Worm (Caenorhabditis elegans): ENCODE data around the gene clc-17.

The clc-17 gene

DNA sequence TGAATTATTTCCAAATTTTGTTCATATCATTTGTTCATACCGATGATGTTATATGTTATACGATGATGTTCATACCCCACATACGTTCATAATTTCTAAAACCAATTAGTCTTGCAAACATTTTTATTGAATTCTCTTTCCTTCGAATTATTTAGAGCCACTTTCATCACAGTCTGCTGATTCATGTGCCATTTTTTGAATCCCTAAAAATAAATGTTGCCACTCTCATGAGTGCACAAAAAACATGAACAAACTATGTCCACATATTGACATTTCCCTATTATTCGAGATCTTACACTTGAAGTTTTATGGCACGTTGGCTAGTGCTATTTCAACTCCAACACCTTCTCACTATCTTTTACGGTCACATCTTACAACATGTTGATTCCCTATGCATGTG, at the start of gene clc-17:
Gene clc-17, plus strand, starts transcription at position 301 of the 400 bp plus-strand sequence.
- TF ChIP-seq D2030.7 (GFP tag; IDR thresholded peaks at IDR 0.05) (no peak), die-1 (tag; optimal IDR thresholded peaks at IDR 0.05) (no peak), F39B2.1 (GFP tag; IDR thresholded peaks at IDR 0.05) (no peak), Y95B8A.8 (GFP tag; IDR thresholded peaks at IDR 0.05) (no peak), hrde-1 (tag; optimal IDR thresholded peaks at IDR 0.05; ENCODE audit: borderline replicate concordance) (no peak)

DNA sequence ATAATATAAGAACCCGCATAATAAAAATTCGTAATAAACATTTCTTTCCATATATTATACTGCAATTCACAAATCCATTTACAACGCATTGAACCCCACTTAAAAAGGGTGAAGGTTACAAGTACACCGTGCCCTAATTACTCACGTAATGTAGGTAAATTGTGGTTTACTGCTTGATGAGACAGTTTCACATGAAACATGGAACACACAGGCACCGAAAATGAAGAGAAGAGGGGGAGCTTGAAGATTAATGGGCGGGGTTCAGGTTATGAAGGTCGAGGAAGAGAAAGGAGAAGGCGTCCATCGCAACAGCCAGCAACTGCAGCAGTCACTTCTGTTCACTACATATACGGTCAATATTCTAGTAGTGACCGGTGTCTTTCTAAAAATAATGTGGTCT, 47.4 kb upstream of the clc-17 start, which contains the start of gene lpr-6:
Gene lpr-6, plus strand, starts transcription at position 251 of the 400 bp plus-strand sequence.
- no peak for TF ChIP-seq aptf-2 (GFP tag; conservative IDR thresholded peaks at IDR 0.05)
- no peak for TF ChIP-seq F10E7.11 (tag; optimal IDR thresholded peaks at IDR 0.05)
- no peak for TF ChIP-seq D2030.7 (GFP tag; IDR thresholded peaks at IDR 0.05)
- no peak for TF ChIP-seq Y67H2A.10 (GFP tag; conservative IDR thresholded peaks at IDR 0.05)
- no peak for TF ChIP-seq die-1 (tag; optimal IDR thresholded peaks at IDR 0.05)
- no peak for TF ChIP-seq F52B5.7 (tag; optimal IDR thresholded peaks at IDR 0.05)
- no peak for TF ChIP-seq madf-10 (tag; optimal IDR thresholded peaks at IDR 0.05)
- TF ChIP-seq snpc-3.4 (tag; optimal IDR thresholded peaks at IDR 0.05), result no peak
- no peak for TF ChIP-seq snpc-4 (GFP tag; optimal IDR thresholded peaks at IDR 0.05)
- TF ChIP-seq snpc-4 (tag; optimal IDR thresholded peaks at IDR 0.05), result no peak
- no peak for TF ChIP-seq F23B12.7 (tag; optimal IDR thresholded peaks at IDR 0.05; ENCODE audit: insufficient read depth)
- no peak for TF ChIP-seq nfya-1 (tag; optimal IDR thresholded peaks at IDR 0.05; ENCODE audit: borderline replicate concordance, insufficient read depth)
- TF ChIP-seq madf-3 (GFP tag; IDR thresholded peaks at IDR 0.05), result no peak
- TF ChIP-seq T26A5.8 (tag; optimal IDR thresholded peaks at IDR 0.05), result no peak
- TF ChIP-seq ceh-100 (GFP tag; IDR thresholded peaks at IDR 0.05), result no peak
- no peak for TF ChIP-seq him-1 (tag; optimal IDR thresholded peaks at IDR 0.05)
- TF ChIP-seq aptf-3 (GFP tag; IDR thresholded peaks at IDR 0.05), result no peak

- TF ChIP-seq Y79H2A.3 (GFP tag; conservative IDR thresholded peaks at IDR 0.05) (no peak), bed-1 (GFP tag; IDR thresholded peaks at IDR 0.05) (no peak), ztf-28 (GFP tag; IDR thresholded peaks at IDR 0.05) (no peak), hsf-1 (GFP tag; IDR thresholded peaks at IDR 0.05) (no peak), akir-1 (GFP tag; optimal IDR thresholded peaks at IDR 0.05) (no peak), mes-4 (tag; optimal IDR thresholded peaks at IDR 0.05) (no peak), athp-1 (tag; optimal IDR thresholded peaks at IDR 0.05) (no peak), let-607 (tag; optimal IDR thresholded peaks at IDR 0.05) (no peak), ekl-4 (GFP tag; IDR thresholded peaks at IDR 0.05) (no peak), F49E8.2 (tag; optimal IDR thresholded peaks at IDR 0.05; ENCODE audit: insufficient read depth) (no peak)
Measured at ce11 chrX:11060940-11061339, 46.2 kb upstream of the clc-17 start.

DNA sequence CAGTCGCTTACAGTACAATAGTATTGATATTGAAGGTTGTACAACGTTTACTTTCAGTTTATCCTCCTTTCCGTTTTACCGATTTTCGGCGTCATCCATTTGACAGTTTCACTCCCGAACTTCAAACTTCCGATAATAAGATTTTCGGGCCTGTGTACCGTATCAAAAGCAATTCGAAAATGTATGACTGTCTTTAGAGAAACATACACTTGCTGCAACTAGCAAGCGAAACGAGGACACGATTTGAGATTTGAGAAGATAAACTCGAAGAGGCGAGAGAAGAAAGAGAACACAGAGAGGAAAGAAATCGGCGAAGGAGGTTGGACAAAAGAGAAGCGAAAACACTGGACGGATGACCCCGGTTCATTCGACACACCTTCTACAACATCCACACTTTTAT, 45.3 kb upstream of the clc-17 start, which contains the start of gene lpr-5:
Gene lpr-5, plus strand, starts transcription at position 220 of the 400 bp plus-strand sequence.
- TF ChIP-seq F55B11.4 (tag; optimal IDR thresholded peaks at IDR 0.05; ENCODE audit: borderline replicate concordance, insufficient read depth) (no peak), hmg-20 (GFP tag; IDR thresholded peaks at IDR 0.05) (no peak), lsl-1 (GFP tag; optimal IDR thresholded peaks at IDR 0.05) (no peak)
